Fruit fly (Drosophila melanogaster): ENCODE data around the gene Cdk12.

Cdk12 gene

dm6 chr3L:21515823-21516715 is at the start of gene Cdk12, which contains the start of gene SAK (continued):
- TF ChIP-seq sqz (GFP tag; optimal IDR thresholded peaks at IDR 0.05) = peak; percentile 76
- peak; percentile 85 for TF ChIP-seq fd3F (GFP tag; optimal IDR thresholded peaks at IDR 0.05)
- TF ChIP-seq Taf1 (GFP tag; IDR thresholded peaks at IDR 0.05) = peak; percentile 77; the same call in 1 of the 2 replicates
- TF ChIP-seq phol (tag; optimal IDR thresholded peaks at IDR 0.05) = peak; percentile 89
- peak; percentile 93 for TF ChIP-seq gem (tag; optimal IDR thresholded peaks at IDR 0.05)
- peak; percentile 64 for TF ChIP-seq seq (GFP tag; IDR thresholded peaks at IDR 0.05)
- TF ChIP-seq Dip2 (GFP tag; IDR thresholded peaks at IDR 0.05) = no peak; the same call in 1 of the 2 replicates
- peak; percentile 89 for TF ChIP-seq CG18262 (tag; optimal IDR thresholded peaks at IDR 0.05)
- TF ChIP-seq fd96Cb (tag; optimal IDR thresholded peaks at IDR 0.05) = peak; percentile 76
- TF ChIP-seq Tbp (GFP tag; optimal IDR thresholded peaks at IDR 0.05) = no peak
- TF ChIP-seq odd (GFP tag; optimal IDR thresholded peaks at IDR 0.05) = peak; percentile 80
- peak; percentile 82 for TF ChIP-seq CG15601 (tag; optimal IDR thresholded peaks at IDR 0.05)
- TF ChIP-seq D19B (GFP tag; optimal IDR thresholded peaks at IDR 0.05) = peak; percentile 74
- peak; percentile 83 for TF ChIP-seq kay (GFP tag; optimal IDR thresholded peaks at IDR 0.05)
- peak; percentile 91 for TF ChIP-seq CoRest (tag; optimal IDR thresholded peaks at IDR 0.05)
- TF ChIP-seq Atf3 (GFP tag; optimal IDR thresholded peaks at IDR 0.05) = no peak
- peak; percentile 78 for TF ChIP-seq trem (tag; optimal IDR thresholded peaks at IDR 0.05)
- peak; percentile 18; the same call in 1 of the 3 replicates for TF ChIP-seq Doc3 (GFP tag; IDR thresholded peaks at IDR 0.05; ENCODE audit: partially characterized antibody)
- TF ChIP-seq CG6813 (GFP tag; optimal IDR thresholded peaks at IDR 0.05) = peak; percentile 42
- peak; percentile 40 for TF ChIP-seq ATbp (GFP tag; optimal IDR thresholded peaks at IDR 0.05)
- peak; percentile 60 for TF ChIP-seq pum (GFP tag; optimal IDR thresholded peaks at IDR 0.05)
- TF ChIP-seq CG9609 (GFP tag; optimal IDR thresholded peaks at IDR 0.05) = peak; percentile 50
- TF ChIP-seq ERR (GFP tag; optimal IDR thresholded peaks at IDR 0.05) = peak; percentile 30
- peak; percentile 77 for TF ChIP-seq Xrp1 (GFP tag; IDR thresholded peaks at IDR 0.05)
- no peak for TF ChIP-seq Lim3 (GFP tag; IDR thresholded peaks at IDR 0.05)
- TF ChIP-seq CG17385 (GFP tag; optimal IDR thresholded peaks at IDR 0.05) = peak; percentile 80
- peak; percentile 38; the same call in 1 of the 2 replicates for TF ChIP-seq CG5953 (GFP tag; IDR thresholded peaks at IDR 0.05)
- TF ChIP-seq CG2116 (GFP tag; optimal IDR thresholded peaks at IDR 0.05) = peak; percentile 74
- TF ChIP-seq caup (GFP tag; optimal IDR thresholded peaks at IDR 0.05; ENCODE audit: severe bottlenecking) = peak; percentile 88
- TF ChIP-seq CG14667 (GFP tag; IDR thresholded peaks at IDR 0.05) = peak; percentile 80
- no peak for TF ChIP-seq CG33213 (GFP tag; optimal IDR thresholded peaks at IDR 0.05)
- no peak for TF ChIP-seq lov (optimal IDR thresholded peaks at IDR 0.05)
- no peak for TF ChIP-seq lov (GFP tag; IDR thresholded peaks at IDR 0.05)
- peak; percentile 56 for TF ChIP-seq Bdp1 (GFP tag; optimal IDR thresholded peaks at IDR 0.05)
- TF ChIP-seq CG17361 (GFP tag; IDR thresholded peaks at IDR 0.05) = peak; percentile 95
- TF ChIP-seq CG7556 (GFP tag; optimal IDR thresholded peaks at IDR 0.05) = peak; percentile 87
- TF ChIP-seq CG2202 (tag; optimal IDR thresholded peaks at IDR 0.05) = peak; percentile 63
- TF ChIP-seq Hmr (GFP tag; optimal IDR thresholded peaks at IDR 0.05) = peak; percentile 88
- TF ChIP-seq CG17912 (GFP tag; optimal IDR thresholded peaks at IDR 0.05) = peak; percentile 44
- peak; percentile 64 for TF ChIP-seq knrl (GFP tag; IDR thresholded peaks at IDR 0.05; ENCODE audit: partially characterized antibody)
- no peak for TF ChIP-seq Deaf1 (tag; optimal IDR thresholded peaks at IDR 0.05)
- TF ChIP-seq bowl (GFP tag; IDR thresholded peaks at IDR 0.05) = 0 out of 2 replicates have a peak, but pooled peaks have one; percentile 30
- peak; percentile 79 for TF ChIP-seq Sox102F (GFP tag; optimal IDR thresholded peaks at IDR 0.05)
- peak; percentile 88 for TF ChIP-seq CG7839 (tag; optimal IDR thresholded peaks at IDR 0.05)
- no peak for TF ChIP-seq Bteb2 (GFP tag; optimal IDR thresholded peaks at IDR 0.05)
- TF ChIP-seq mld (GFP tag; IDR thresholded peaks at IDR 0.05; ENCODE audit: partially characterized antibody) = no peak
- TF ChIP-seq Blimp-1 (GFP tag; optimal IDR thresholded peaks at IDR 0.05) = peak; percentile 77
- TF ChIP-seq schlank (tag; optimal IDR thresholded peaks at IDR 0.05) = peak; percentile 55

Measured in whole organism, embryonic.